Worm (Caenorhabditis elegans): Measurements from ENCODE around the gene nhr-247.

DNA sequence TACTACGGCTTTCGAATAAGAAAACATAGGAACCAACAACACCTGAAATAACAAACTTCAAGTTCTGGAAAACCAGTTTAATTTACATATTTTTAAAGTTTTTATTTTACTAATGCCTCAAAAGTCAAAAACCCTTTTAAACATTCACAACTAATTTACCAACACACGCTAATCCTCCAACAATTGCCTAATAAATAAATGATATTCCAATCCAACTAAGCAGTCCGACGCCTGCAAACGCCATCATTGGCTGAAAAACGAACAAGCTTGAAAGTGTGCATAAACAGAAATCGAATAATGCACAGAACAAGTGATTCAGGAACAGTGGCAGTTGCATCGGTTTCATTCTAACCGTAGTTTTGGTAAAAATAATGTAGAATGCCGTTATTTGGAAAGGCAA lies 45.0 kb downstream of the nhr-247 start:
- TF ChIP-seq zfp-2 (tag; optimal IDR thresholded peaks at IDR 0.05) (no peak), unc-39 (tag; optimal IDR thresholded peaks at IDR 0.05) (no peak), fos-1 (tag; optimal IDR thresholded peaks at IDR 0.05) (no peak)
